Fruit fly (Drosophila melanogaster): Measurements from ENCODE around the gene REG.

DNA sequence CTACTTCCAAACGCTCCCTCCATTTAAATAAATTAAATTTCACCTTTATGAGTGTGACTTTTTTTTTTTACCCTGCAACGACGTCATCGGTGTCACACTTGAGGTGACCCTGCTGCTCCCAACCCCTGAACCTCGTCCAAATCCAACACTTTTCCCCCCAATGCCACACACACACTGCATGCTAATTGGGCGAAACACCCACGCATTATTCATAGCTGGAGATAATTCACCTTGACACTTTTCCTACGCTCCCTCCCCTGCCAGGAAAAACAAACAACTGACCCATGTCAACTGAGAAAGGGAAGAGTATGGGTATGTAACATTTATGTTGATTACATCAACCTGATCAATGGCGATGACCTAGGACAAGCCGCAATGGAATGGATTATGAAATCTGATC lies 7.2 kb downstream of the REG start:
- TF ChIP-seq CG1620 (GFP tag; optimal IDR thresholded peaks at IDR 0.05): no peak
- no peak for TF ChIP-seq cnc (optimal IDR thresholded peaks at IDR 0.05)
- no peak for TF ChIP-seq cic (GFP tag; optimal IDR thresholded peaks at IDR 0.05)
- no peak for TF ChIP-seq Mnt (GFP tag; optimal IDR thresholded peaks at IDR 0.05)
- TF ChIP-seq Clk (GFP tag; optimal IDR thresholded peaks at IDR 0.05): no peak
- TF ChIP-seq CG12768 (GFP tag; optimal IDR thresholded peaks at IDR 0.05): no peak
